Fruit fly (Drosophila melanogaster) whole organism, wandering third instar larva: ENCODE results near the gene lectin-21Cb.

Experiments used
- Abd-B ChIP-seq: fragments of >200 bp; optimal IDR thresholded peaks from 2 replicates; lab custom pipeline; 2017; ENCODE audit warnings: missing biosample characterization, missing genetic modification characterization
- CrebA ChIP-seq: fragments of 200-800 bp; sonication (Bioruptor generic); optimal IDR thresholded peaks from 2 replicates; lab custom pipeline; 2016; ENCODE audit warnings: missing biosample characterization, mild to moderate bottlenecking, missing genetic modification characterization, borderline replicate concordance
- Dfd ChIP-seq: fragments of >200 bp; optimal IDR thresholded peaks from 2 replicates; lab custom pipeline; 2017; ENCODE audit warnings: missing biosample characterization, missing genetic modification characterization
- Hr78 ChIP-seq: fragments of >200 bp; optimal IDR thresholded peaks from 2 replicates; lab custom pipeline; 2017; ENCODE audit warnings: missing biosample characterization, missing genetic modification characterization
- Mio ChIP-seq: sonication (Bioruptor generic); optimal IDR thresholded peaks from 2 replicates; lab custom pipeline; 2016; ENCODE audit warnings: missing biosample characterization, missing genetic modification characterization
- h ChIP-seq: fragments of 200-800 bp; sonication (Bioruptor generic); optimal IDR thresholded peaks from 3 replicates; lab custom pipeline; 2016; ENCODE audit warnings: missing biosample characterization, mild to moderate bottlenecking, missing genetic modification characterization
- psq ChIP-seq: fragments of 200-800 bp; sonication (Bioruptor generic); optimal IDR thresholded peaks from 3 replicates; lab custom pipeline; 2017; ENCODE audit warnings: missing biosample characterization, mild to moderate bottlenecking, missing genetic modification characterization, moderate library complexity
- rgr ChIP-seq: fragments of 200-800 bp; sonication (Bioruptor generic); optimal IDR thresholded peaks from 3 replicates; lab custom pipeline; 2016; ENCODE audit warnings: missing biosample characterization, mild to moderate bottlenecking, missing genetic modification characterization

DNA sequence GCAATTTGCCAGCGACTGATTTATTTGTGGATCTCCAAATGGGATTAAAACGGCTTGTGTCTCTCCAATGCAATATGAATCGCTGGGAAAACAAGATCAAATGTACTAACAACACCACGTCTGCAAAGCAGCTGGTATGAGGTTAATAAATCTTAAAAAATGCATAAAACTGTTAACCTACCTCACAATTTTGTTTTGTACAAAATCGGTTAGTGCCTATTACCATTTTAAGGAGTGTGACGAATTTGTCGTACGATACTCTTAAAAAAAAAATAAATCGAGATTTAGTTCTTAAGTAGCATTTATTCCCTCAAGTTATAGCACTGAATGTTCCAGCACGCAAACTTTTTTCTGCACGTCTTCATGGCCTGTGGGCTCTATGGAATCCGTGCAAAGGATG, 3.3 kb upstream of the lectin-21Cb start, which contains the start of gene lectin-21Ca:
- no peak for TF ChIP-seq Mio (GFP tag; lab: Kevin White, UChicago)
- TF ChIP-seq Abd-B (GFP tag; lab: Kevin White, UChicago): no peak
- no peak for TF ChIP-seq h (GFP tag; lab: Kevin White, UChicago)
- TF ChIP-seq rgr (GFP tag; lab: Kevin White, UChicago): no peak
- TF ChIP-seq Hr78 (GFP tag; lab: Kevin White, UChicago): no peak
- TF ChIP-seq psq: no peak
- TF ChIP-seq Dfd: no peak
- no peak for TF ChIP-seq CrebA
